Worm (Caenorhabditis elegans) whole organism, midembryonic: ENCODE results near the gene nphp-2.

Experiments
- T22C8.4 ChIP-seq: fragments of 200-800 bp; sonication (Bioruptor generic); IDR thresholded peaks from 2 replicates; pipeline ENCODE4 v1.3.6; 2022; ENCODE audit warnings: missing genetic modification characterization, missing compliant biosample characterization
- cog-1 ChIP-seq: sonication (generic microtip); optimal IDR thresholded peaks from 2 replicates; lab custom pipeline; 2016; ENCODE audit warnings: missing genetic modification characterization, missing compliant biosample characterization
- flt-1 ChIP-seq: fragments of 200-800 bp; sonication (Bioruptor generic); IDR thresholded peaks from 2 replicates; pipeline ENCODE4 v1.3.6; 2022; ENCODE audit warnings: missing genetic modification characterization, missing compliant biosample characterization
- klf-2 ChIP-seq: fragments of 200-800 bp; sonication (Bioruptor generic); conservative IDR thresholded peaks from 2 replicates; pipeline ENCODE4 v1.3.6; 2022; ENCODE audit warnings: missing genetic modification reagents, missing genetic modification characterization, missing compliant biosample characterization
- ref-1 ChIP-seq: fragments of 200-800 bp; sonication (Bioruptor generic); conservative IDR thresholded peaks from 2 replicates; pipeline ENCODE4 v1.3.6; 2022; ENCODE audit warnings: missing genetic modification reagents, missing genetic modification characterization, missing compliant biosample characterization
- tab-1 ChIP-seq: fragments of 200-800 bp; sonication (Bioruptor generic); IDR thresholded peaks from 2 replicates; pipeline ENCODE4 v1.3.6; 2022; ENCODE audit warnings: missing genetic modification characterization, missing compliant biosample characterization

DNA sequence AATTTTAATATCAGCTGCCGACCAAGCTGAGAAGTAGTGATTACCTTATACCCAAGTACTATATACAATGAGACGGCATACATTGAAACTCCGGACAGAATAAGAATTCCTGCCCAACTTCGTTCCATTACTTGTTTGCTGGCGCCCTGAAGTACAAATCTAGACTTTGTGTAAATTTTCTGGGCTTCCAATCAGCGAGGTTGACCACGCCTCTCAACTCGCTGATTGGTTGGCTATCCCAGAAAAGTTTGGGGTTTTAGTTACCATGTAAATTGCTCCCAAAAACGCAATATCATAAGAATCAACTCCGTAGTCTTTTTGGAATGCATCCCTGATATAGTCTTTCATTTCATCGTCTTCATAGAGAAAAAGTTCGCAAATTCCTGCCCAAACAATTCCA, 59.7 kb downstream of the nphp-2 start:
- TF ChIP-seq flt-1 (no peak), klf-2 (no peak), tab-1 (GFP tag; lab: Robert Waterston, UW) (no peak), cog-1 (no peak), ref-1 (no peak), T22C8.4 (no peak)
